Worm (Caenorhabditis elegans): ENCODE measurements around the gene T25B6.3.

T25B6.3 gene

ce11 chrX:9053426-9053825 lies 26.0 kb downstream of the T25B6.3 start:
- no peak for TF ChIP-seq ceh-100 (GFP tag; IDR thresholded peaks at IDR 0.05)
- TF ChIP-seq B0336.3 (GFP tag; IDR thresholded peaks at IDR 0.05) = no peak
- TF ChIP-seq nhr-179 (tag; optimal IDR thresholded peaks at IDR 0.05) = no peak
- no peak for TF ChIP-seq tlf-1 (GFP tag; optimal IDR thresholded peaks at IDR 0.05)
- TF ChIP-seq ztf-18 (tag; optimal IDR thresholded peaks at IDR 0.05) = no peak
- TF ChIP-seq ZK185.1 (tag; optimal IDR thresholded peaks at IDR 0.05; ENCODE audit: poor library complexity, severe bottlenecking) = no peak
- TF ChIP-seq F33H1.4 (GFP tag; IDR thresholded peaks at IDR 0.05) = no peak
- TF ChIP-seq aptf-3 (GFP tag; IDR thresholded peaks at IDR 0.05) = no peak
- TF ChIP-seq nfya-2 (GFP tag; IDR thresholded peaks at IDR 0.05) = no peak
- TF ChIP-seq attf-6 (GFP tag; IDR thresholded peaks at IDR 0.05) = no peak
- no peak for TF ChIP-seq repo-1 (tag; optimal IDR thresholded peaks at IDR 0.05)
- no peak for TF ChIP-seq pha-4 (tag; optimal IDR thresholded peaks at IDR 0.05)
- TF ChIP-seq let-526 (GFP tag; IDR thresholded peaks at IDR 0.05) = no peak
- TF ChIP-seq madf-3 (GFP tag; IDR thresholded peaks at IDR 0.05) = no peak
- TF ChIP-seq B0019.2 (GFP tag; conservative IDR thresholded peaks at IDR 0.05) = no peak
- TF ChIP-seq dox-1 (GFP tag; IDR thresholded peaks at IDR 0.05) = no peak
- TF ChIP-seq cebp-1 (GFP tag; IDR thresholded peaks at IDR 0.05) = no peak
- no peak for TF ChIP-seq cebp-1 (tag; optimal IDR thresholded peaks at IDR 0.05)
- no peak for TF ChIP-seq C06A6.2 (GFP tag; conservative IDR thresholded peaks at IDR 0.05)
- TF ChIP-seq let-607 (tag; optimal IDR thresholded peaks at IDR 0.05) = no peak
- TF ChIP-seq snpc-4 (GFP tag; optimal IDR thresholded peaks at IDR 0.05) = no peak
- no peak for TF ChIP-seq snpc-4 (tag; optimal IDR thresholded peaks at IDR 0.05)

- TF ChIP-seq dpff-1 (tag; optimal IDR thresholded peaks at IDR 0.05) = no peak
- TF ChIP-seq mel-28 (tag; optimal IDR thresholded peaks at IDR 0.05; ENCODE audit: borderline replicate concordance) = no peak
- TF ChIP-seq bed-2 (GFP tag; IDR thresholded peaks at IDR 0.05) = no peak
- TF ChIP-seq madf-6 (GFP tag; IDR thresholded peaks at IDR 0.05) = no peak
- TF ChIP-seq ets-4 (GFP tag; optimal IDR thresholded peaks at IDR 0.05) = no peak
- no peak for TF ChIP-seq ceh-58 (GFP tag; IDR thresholded peaks at IDR 0.05)
- no peak for TF ChIP-seq snpc-4 (GFP tag; optimal IDR thresholded peaks at IDR 0.05)
- no peak for TF ChIP-seq snpc-4 (tag; optimal IDR thresholded peaks at IDR 0.05)
- no peak for TF ChIP-seq athp-1 (tag; optimal IDR thresholded peaks at IDR 0.05)
- TF ChIP-seq aptf-2 (GFP tag; conservative IDR thresholded peaks at IDR 0.05) = no peak
- TF ChIP-seq Y56A3A.18 (GFP tag; IDR thresholded peaks at IDR 0.05) = no peak
- no peak for TF ChIP-seq F22D6.2 (tag; optimal IDR thresholded peaks at IDR 0.05)
- TF ChIP-seq zim-3 (tag; optimal IDR thresholded peaks at IDR 0.05) = no peak
- TF ChIP-seq ekl-4 (GFP tag; IDR thresholded peaks at IDR 0.05) = no peak
- TF ChIP-seq ceh-100 (GFP tag; IDR thresholded peaks at IDR 0.05) = no peak
- TF ChIP-seq tlf-1 (GFP tag; optimal IDR thresholded peaks at IDR 0.05) = no peak
- no peak for TF ChIP-seq chd-7 (tag; optimal IDR thresholded peaks at IDR 0.05)
- no peak for TF ChIP-seq B0035.1 (tag; optimal IDR thresholded peaks at IDR 0.05)
- TF ChIP-seq ztf-28 (GFP tag; IDR thresholded peaks at IDR 0.05) = no peak
- no peak for TF ChIP-seq hmg-1.2 (GFP tag; IDR thresholded peaks at IDR 0.05)
Measured at ce11 chrX:9057352-9057751, 29.9 kb downstream of the T25B6.3 start, which contains the start of gene F47E1.2. Gene F47E1.2 (plus strand): TSS chrX:9057652.

- TF ChIP-seq hmg-1.2 (GFP tag; IDR thresholded peaks at IDR 0.05) (no peak), ceh-58 (GFP tag; IDR thresholded peaks at IDR 0.05) (no peak), rpc-1 (optimal IDR thresholded peaks at IDR 0.05) (no peak), rpc-1 (tag; optimal IDR thresholded peaks at IDR 0.05) (no peak)
Measured at ce11 chrX:9062523-9062922, 35.1 kb downstream of the T25B6.3 start, which contains the start of gene F47E1.4. Gene F47E1.4 (plus strand): TSS chrX:9062823.

Measured in whole organism, young adult.